Fruit fly (Drosophila melanogaster) whole organism, wandering third instar larva: ENCODE results near the gene Strump.

ENCODE experiments used
- Hnf4 ChIP-seq: fragments of 200-800 bp; sonication (Bioruptor generic); optimal IDR thresholded peaks from 2 replicates; lab custom pipeline; 2016; ENCODE audit warnings: missing biosample characterization, mild to moderate bottlenecking, missing genetic modification characterization
- OdsH ChIP-seq: fragments of 200-800 bp; sonication (Bioruptor generic); optimal IDR thresholded peaks from 2 replicates; lab custom pipeline; 2016; ENCODE audit warnings: missing biosample characterization, mild to moderate bottlenecking, missing genetic modification characterization
- Rel ChIP-seq, 2 experiments: fragments of 200-800 bp; sonication (Bioruptor generic) in 1 of 2; optimal IDR thresholded peaks; 2 replicates in 1 of 2; 3 replicates in 1 of 2; lab custom pipeline; 2016 to 2019; ENCODE audit warnings: mild to moderate bottlenecking in 2 of 2, missing biosample characterization in 2 of 2, missing genetic modification characterization in 2 of 2, moderate library complexity in 1 of 2
- br ChIP-seq: fragments of 200-800 bp; sonication (Bioruptor generic); optimal IDR thresholded peaks from 2 replicates; lab custom pipeline; 2016; ENCODE audit warnings: missing biosample characterization, missing genetic modification characterization
- brk ChIP-seq: fragments of 200-800 bp; sonication (Bioruptor generic); optimal IDR thresholded peaks from 2 replicates; lab custom pipeline; 2016; ENCODE audit warnings: missing biosample characterization, mild to moderate bottlenecking, missing genetic modification characterization
- foxo ChIP-seq, 2 experiments: fragments of 200-800 bp; sonication (Bioruptor generic); optimal IDR thresholded peaks; 2 replicates in 1 of 2; 3 replicates in 1 of 2; lab custom pipeline; 2016 to 2017; ENCODE audit warnings: missing biosample characterization in 2 of 2, missing genetic modification characterization in 2 of 2
- fru ChIP-seq: fragments of 200-800 bp; sonication (Bioruptor generic); optimal IDR thresholded peaks from 3 replicates; lab custom pipeline; 2016; ENCODE audit warnings: missing biosample characterization, mild to moderate bottlenecking, missing genetic modification characterization
- lola ChIP-seq: fragments of >200 bp; optimal IDR thresholded peaks from 2 replicates; lab custom pipeline; 2017; ENCODE audit warnings: missing biosample characterization, missing genetic modification characterization
- pan ChIP-seq: fragments of >200 bp; optimal IDR thresholded peaks from 2 replicates; lab custom pipeline; 2017
- psq ChIP-seq: fragments of 200-800 bp; sonication (Bioruptor generic); optimal IDR thresholded peaks from 3 replicates; lab custom pipeline; 2017; ENCODE audit warnings: missing biosample characterization, mild to moderate bottlenecking, missing genetic modification characterization, moderate library complexity
- sv ChIP-seq: fragments of 200-800 bp; sonication (Bioruptor generic); optimal IDR thresholded peaks from 3 replicates; lab custom pipeline; 2016; ENCODE audit warnings: missing biosample characterization, missing genetic modification characterization
- usp ChIP-seq: fragments of >200 bp; optimal IDR thresholded peaks from 2 replicates; lab custom pipeline; 2017; ENCODE audit warnings: missing biosample characterization, missing genetic modification characterization
- woc ChIP-seq: sonication (Bioruptor generic); optimal IDR thresholded peaks from 2 replicates; lab custom pipeline; 2016; ENCODE audit warnings: missing biosample characterization, mild to moderate bottlenecking, missing genetic modification characterization

- TF ChIP-seq br (GFP tag; lab: Kevin White, UChicago) (no peak), psq (no peak), brk (no peak), fru (peak; percentile 23), foxo (GFP tag; optimal IDR thresholded peaks at IDR 0.05; lab: Kevin White, UChicago) (peak in 1 of 2 experiments; percentile 49), woc (GFP tag; lab: Kevin White, UChicago) (peak; percentile 12), lola (no peak), pan (lab: Kevin White, UChicago) (no peak), Hnf4 (GFP tag; lab: Kevin White, UChicago) (peak; percentile 47), sv (GFP tag; lab: Kevin White, UChicago) (peak; percentile 20), Rel (GFP tag; optimal IDR thresholded peaks at IDR 0.05; lab: Kevin White, UChicago) (no peak), Rel (tag; optimal IDR thresholded peaks at IDR 0.05; lab: Kevin White, UChicago) (no peak), OdsH (GFP tag; lab: Kevin White, UChicago) (peak; percentile 15), usp (GFP tag; lab: Kevin White, UChicago) (no peak)
Measured at dm6 chr3L:16157251-16158190, 35.7 kb downstream of the Strump start.
